Fruit fly (Drosophila melanogaster) Kc167 (cell line): ENCODE results near the gene PolG2.

Experiments used
- Myc ChIP-seq: fragments of >200 bp; optimal IDR thresholded peaks from 2 replicates; lab custom pipeline; 2017; ENCODE audit warnings: missing external identifiers
- h ChIP-seq: fragments of >200 bp; optimal IDR thresholded peaks from 3 replicates; lab custom pipeline; 2018; ENCODE audit warnings: missing external identifiers
- insv ChIP-seq: fragments of >200 bp; optimal IDR thresholded peaks from 3 replicates; lab custom pipeline; 2018; ENCODE audit warnings: missing external identifiers
- psq ChIP-seq: fragments of >200 bp; optimal IDR thresholded peaks from 2 replicates; lab custom pipeline; 2017; ENCODE audit warnings: missing external identifiers
- ttk ChIP-seq: sonication (Bioruptor generic); optimal IDR thresholded peaks from 2 replicates; lab custom pipeline; 2017; ENCODE audit warnings: missing external identifiers

DNA sequence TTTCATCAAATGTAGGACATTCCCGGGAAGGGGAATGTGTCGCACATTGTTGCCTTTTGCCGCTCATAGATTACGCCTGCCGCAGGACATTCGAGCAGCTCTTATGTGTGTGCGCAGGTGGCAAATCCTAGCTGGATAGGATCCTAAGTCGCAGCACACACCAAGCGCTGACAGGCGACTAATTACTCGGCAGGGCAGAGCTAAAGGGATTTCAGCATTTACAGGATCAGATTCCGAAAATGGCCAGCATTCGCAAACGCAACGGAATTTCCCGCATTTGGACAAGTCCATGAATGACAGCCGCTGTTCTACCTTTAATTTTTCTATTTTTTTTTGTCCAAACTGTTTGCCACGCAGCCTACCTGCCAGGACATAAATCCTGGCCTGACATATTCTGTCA lies 34.7 kb upstream of the PolG2 start:
- TF ChIP-seq psq (no peak), ttk (lab: Kevin White, UChicago) (no peak), insv (lab: Kevin White, UChicago) (no peak), Myc (no peak), h (lab: Kevin White, UChicago) (no peak)
